Worm (Caenorhabditis elegans) whole organism, young adult: Measurements from ENCODE around the gene F43D2.7.

ENCODE experiments used
- D2030.7 ChIP-seq: fragments of 200-800 bp; sonication (Bioruptor generic); IDR thresholded peaks from 2 replicates; pipeline ENCODE4 v1.3.6; 2022; ENCODE audit warnings: missing genetic modification reagents, missing genetic modification characterization, missing compliant biosample characterization
- F22D6.2 ChIP-seq: sonication (generic microtip); optimal IDR thresholded peaks from 2 replicates; lab custom pipeline; 2016; ENCODE audit warnings: mild to moderate bottlenecking, missing genetic modification characterization, missing compliant biosample characterization
- F23B12.7 ChIP-seq: sonication (generic microtip); optimal IDR thresholded peaks from 2 replicates; lab custom pipeline; 2017; ENCODE audit warnings: missing genetic modification characterization, mild to moderate bottlenecking, missing compliant biosample characterization, antibody characterized with exemption, moderate library complexity; ENCODE audit not compliant: insufficient read depth
- F33H1.4 ChIP-seq: fragments of 200-800 bp; sonication (Bioruptor generic); IDR thresholded peaks from 2 replicates; pipeline ENCODE4 v1.3.6; 2022; ENCODE audit warnings: missing genetic modification reagents, missing genetic modification characterization, missing compliant biosample characterization
- F55B11.4 ChIP-seq: sonication (generic microtip); optimal IDR thresholded peaks from 2 replicates; lab custom pipeline; 2016; ENCODE audit warnings: missing compliant biosample characterization, missing genetic modification characterization, borderline replicate concordance; ENCODE audit not compliant: insufficient read depth
- aptf-2 ChIP-seq: fragments of 200-800 bp; sonication (Bioruptor generic); conservative IDR thresholded peaks from 2 replicates; pipeline ENCODE4 v1.3.6; 2022; ENCODE audit warnings: missing genetic modification reagents, missing genetic modification characterization, missing compliant biosample characterization
- atf-7 ChIP-seq: sonication (generic microtip); optimal IDR thresholded peaks from 2 replicates; lab custom pipeline; 2017; ENCODE audit warnings: mild to moderate bottlenecking, missing genetic modification characterization, missing compliant biosample characterization
- attf-3 ChIP-seq: fragments of 200-800 bp; sonication (Bioruptor generic); conservative IDR thresholded peaks from 2 replicates; pipeline ENCODE4 v1.3.6; 2022; ENCODE audit warnings: missing genetic modification reagents, missing genetic modification characterization, missing compliant biosample characterization
- cebp-1 ChIP-seq, 2 experiments: fragments of 200-800 bp in 1 of 2; sonication (Bioruptor generic) in 1 of 2; sonication (generic microtip) in 1 of 2; IDR thresholded peaks in 1 of 2; optimal IDR thresholded peaks in 1 of 2; 2 replicates each; pipeline versions ENCODE4 v1.3.6 to Lab custom; 2017 to 2022; ENCODE audit warnings: missing compliant biosample characterization in 2 of 2, missing genetic modification characterization in 2 of 2, mild to moderate bottlenecking in 1 of 2, missing genetic modification reagents in 1 of 2, moderate library complexity in 1 of 2
- ceh-100 ChIP-seq: fragments of 200-800 bp; sonication (Bioruptor generic); IDR thresholded peaks from 2 replicates; pipeline ENCODE4 v1.3.6; 2022; ENCODE audit warnings: missing genetic modification reagents, missing genetic modification characterization, missing compliant biosample characterization
- ceh-40 ChIP-seq: fragments of 200-800 bp; sonication (Bioruptor generic); IDR thresholded peaks from 2 replicates; pipeline ENCODE4 v1.3.6; 2022; ENCODE audit warnings: missing genetic modification characterization, missing compliant biosample characterization
- die-1 ChIP-seq: sonication (generic microtip); optimal IDR thresholded peaks from 2 replicates; lab custom pipeline; 2016; ENCODE audit warnings: missing genotype, mild to moderate bottlenecking, missing genetic modification characterization, missing compliant biosample characterization
- efl-1 ChIP-seq: fragments of 150-350 bp; optimal IDR thresholded peaks from 2 replicates; lab custom pipeline; 2014; ENCODE audit warnings: missing biosample characterization, missing genetic modification reagents, missing genetic modification characterization
- gei-17 ChIP-seq: fragments of 200-800 bp; sonication (Bioruptor generic); optimal IDR thresholded peaks from 2 replicates; lab custom pipeline; 2018; ENCODE audit warnings: mild to moderate bottlenecking, missing genetic modification characterization, missing compliant biosample characterization
- him-1 ChIP-seq: sonication (generic microtip); optimal IDR thresholded peaks from 2 replicates; lab custom pipeline; 2016; ENCODE audit warnings: missing genotype, missing genetic modification reagents, missing genetic modification characterization, missing compliant biosample characterization
- hlh-12 ChIP-seq: sonication (generic microtip); optimal IDR thresholded peaks from 2 replicates; lab custom pipeline; 2016; ENCODE audit warnings: missing genetic modification characterization, missing compliant biosample characterization
- hlh-26 ChIP-seq: fragments of 200-800 bp; sonication (Bioruptor generic); conservative IDR thresholded peaks from 2 replicates; pipeline ENCODE4 v1.3.6; 2022; ENCODE audit warnings: missing genetic modification reagents, missing genetic modification characterization, missing compliant biosample characterization
- let-526 ChIP-seq: fragments of 200-800 bp; sonication (Bioruptor generic); IDR thresholded peaks from 2 replicates; pipeline ENCODE4 v1.3.6; 2022; ENCODE audit warnings: missing genetic modification reagents, missing genetic modification characterization, missing compliant biosample characterization
- lin-35 ChIP-seq, 3 experiments: fragments of 150-350 bp in 2 of 3; sonication (generic microtip) in 1 of 3; optimal IDR thresholded peaks; 2 replicates each; lab custom pipeline; 2014 to 2018; ENCODE audit warnings: missing biosample characterization in 3 of 3, missing genetic modification characterization in 3 of 3, missing genetic modification reagents in 3 of 3
- lsy-27 ChIP-seq: sonication (generic microtip); optimal IDR thresholded peaks from 2 replicates; lab custom pipeline; 2017; ENCODE audit warnings: missing genetic modification characterization, mild to moderate bottlenecking, missing compliant biosample characterization, antibody characterized with exemption, missing genotype, borderline replicate concordance; ENCODE audit not compliant: insufficient read depth
- madf-10 ChIP-seq: sonication (generic microtip); optimal IDR thresholded peaks from 2 replicates; lab custom pipeline; 2016; ENCODE audit warnings: mild to moderate bottlenecking, missing genetic modification characterization, missing compliant biosample characterization
- madf-3 ChIP-seq: fragments of 200-800 bp; sonication (Bioruptor generic); IDR thresholded peaks from 2 replicates; pipeline ENCODE4 v1.3.6; 2022; ENCODE audit warnings: missing genetic modification reagents, missing genetic modification characterization, missing compliant biosample characterization
- madf-6 ChIP-seq: fragments of 200-800 bp; sonication (Bioruptor generic); IDR thresholded peaks from 2 replicates; pipeline ENCODE4 v1.3.6; 2022; ENCODE audit warnings: missing genetic modification reagents, missing genetic modification characterization, missing compliant biosample characterization
- mes-4 ChIP-seq: sonication (generic microtip); optimal IDR thresholded peaks from 2 replicates; lab custom pipeline; 2016; ENCODE audit warnings: missing genotype, missing genetic modification characterization, missing compliant biosample characterization
- nfya-1 ChIP-seq: sonication (generic microtip); optimal IDR thresholded peaks from 2 replicates; lab custom pipeline; 2017; ENCODE audit warnings: antibody characterized with exemption, missing compliant biosample characterization, missing genetic modification characterization, borderline replicate concordance; ENCODE audit not compliant: insufficient read depth
- nfyb-1 ChIP-seq: fragments of 200-800 bp; sonication (Bioruptor generic); IDR thresholded peaks from 2 replicates; pipeline ENCODE4 v1.3.6; 2022; ENCODE audit warnings: missing genetic modification reagents, missing genetic modification characterization, missing compliant biosample characterization
- nhr-80 ChIP-seq: sonication (generic microtip); optimal IDR thresholded peaks from 2 replicates; lab custom pipeline; 2016; ENCODE audit warnings: missing genetic modification characterization, missing compliant biosample characterization
- rec-8 ChIP-seq, 2 experiments: sonication (generic microtip); optimal IDR thresholded peaks; 2 replicates each; lab custom pipeline; 2016; ENCODE audit warnings: mild to moderate bottlenecking in 2 of 2, missing genetic modification characterization in 2 of 2, missing genetic modification reagents in 2 of 2, missing genotype in 2 of 2, missing biosample characterization in 1 of 2, missing compliant biosample characterization in 1 of 2, moderate library complexity in 1 of 2
- rpc-1 ChIP-seq, 2 experiments: fragments of 150-350 bp in 1 of 2; sonication (generic microtip) in 1 of 2; optimal IDR thresholded peaks; 2 replicates each; lab custom pipeline; 2014 to 2018; ENCODE audit warnings: missing biosample characterization in 1 of 2, missing genetic modification characterization in 1 of 2, missing genetic modification reagents in 1 of 2, missing genotype in 1 of 2
- snpc-1.1 ChIP-seq: sonication (generic microtip); optimal IDR thresholded peaks from 2 replicates; lab custom pipeline; 2017; ENCODE audit warnings: missing genetic modification characterization, mild to moderate bottlenecking, missing compliant biosample characterization, antibody characterized with exemption, moderate library complexity, missing genotype, missing genetic modification reagents; ENCODE audit not compliant: insufficient read depth
- snpc-1.3 ChIP-seq: sonication (generic microtip); optimal IDR thresholded peaks from 2 replicates; lab custom pipeline; 2017; ENCODE audit warnings: missing genetic modification characterization, mild to moderate bottlenecking, missing compliant biosample characterization, antibody characterized with exemption, moderate library complexity, missing genotype, missing genetic modification reagents; ENCODE audit not compliant: insufficient read depth
- tbp1 ChIP-seq: fragments of 200-800 bp; sonication (Bioruptor generic); optimal IDR thresholded peaks from 2 replicates; lab custom pipeline; 2018; ENCODE audit warnings: mild to moderate bottlenecking, missing genetic modification characterization, missing compliant biosample characterization
- tbx-9 ChIP-seq: sonication (generic microtip); optimal IDR thresholded peaks from 2 replicates; lab custom pipeline; 2016; ENCODE audit warnings: borderline replicate concordance, missing genetic modification characterization, inconsistent platforms, missing compliant biosample characterization
- xnd-1 ChIP-seq: sonication (generic microtip); optimal IDR thresholded peaks from 2 replicates; lab custom pipeline; 2016; ENCODE audit warnings: missing genotype, missing genetic modification reagents, missing genetic modification characterization, missing compliant biosample characterization
- zfh-2 ChIP-seq: fragments of 200-800 bp; sonication (Bioruptor generic); conservative IDR thresholded peaks from 2 replicates; pipeline ENCODE4 v1.3.6; 2022; ENCODE audit warnings: missing genetic modification reagents, missing genetic modification characterization, missing compliant biosample characterization
- zim-3 ChIP-seq: sonication (generic microtip); optimal IDR thresholded peaks from 2 replicates; lab custom pipeline; 2017; ENCODE audit warnings: mild to moderate bottlenecking, missing genetic modification characterization, moderate library complexity, missing compliant biosample characterization
- ztf-28 ChIP-seq: fragments of 200-800 bp; sonication (Bioruptor generic); IDR thresholded peaks from 2 replicates; pipeline ENCODE4 v1.3.6; 2022; ENCODE audit warnings: missing genetic modification reagents, missing genetic modification characterization, missing compliant biosample characterization
- ztf-3 ChIP-seq: fragments of 200-800 bp; sonication (Bioruptor generic); optimal IDR thresholded peaks from 2 replicates; lab custom pipeline; 2018; ENCODE audit warnings: mild to moderate bottlenecking, missing genetic modification characterization, missing compliant biosample characterization

Gene F43D2.7

ce11 chrV:14620835-14621234, 19.1 kb downstream of the F43D2.7 start, which contains the start of gene hot-1 (continued):
- TF ChIP-seq rpc-1 (optimal IDR thresholded peaks at IDR 0.05; lab: Kevin White, UChicago) (no peak), rpc-1 (tag; optimal IDR thresholded peaks at IDR 0.05; lab: Kevin White, UChicago) (no peak), D2030.7 (GFP tag; lab: Robert Waterston, UW) (no peak), cebp-1 (GFP tag; IDR thresholded peaks at IDR 0.05; lab: Robert Waterston, UW) (no peak), cebp-1 (tag; optimal IDR thresholded peaks at IDR 0.05; lab: Kevin White, UChicago) (no peak)

DNA sequence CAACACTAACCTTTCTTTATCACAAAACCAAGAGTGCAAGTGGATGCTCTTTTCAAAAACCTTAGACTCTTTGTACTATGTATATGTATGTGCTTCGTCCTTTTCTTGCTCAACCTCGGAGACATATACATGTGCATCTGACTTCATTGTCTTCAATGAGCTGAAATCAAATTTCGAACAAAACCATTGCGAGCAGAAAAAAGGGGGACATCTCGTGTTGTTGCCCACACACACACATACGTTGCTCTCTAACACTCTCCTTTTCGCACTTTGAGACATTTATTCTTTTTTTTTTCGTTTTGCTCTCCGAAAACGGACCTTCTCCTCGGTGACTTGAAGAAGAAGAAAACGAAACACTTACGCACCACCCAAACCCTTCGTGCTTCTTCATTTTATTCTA, 19.7 kb downstream of the F43D2.7 start:
- TF ChIP-seq nfyb-1 (GFP tag; lab: Robert Waterston, UW) (no peak), F22D6.2 (tag; lab: Kevin White, UChicago) (no peak), aptf-2 (GFP tag; lab: Robert Waterston, UW) (no peak), lsy-27 (no peak), lin-35 (GFP tag; optimal IDR thresholded peaks at IDR 0.05; lab: Kevin White, UChicago) (no peak), F23B12.7 (tag; lab: Kevin White, UChicago) (no peak), ceh-100 (GFP tag; lab: Robert Waterston, UW) (no peak), xnd-1 (no peak), gei-17 (no peak), zim-3 (tag; lab: Kevin White, UChicago) (no peak), ztf-3 (no peak), F33H1.4 (no peak), let-526 (GFP tag; lab: Robert Waterston, UW) (no peak)

DNA sequence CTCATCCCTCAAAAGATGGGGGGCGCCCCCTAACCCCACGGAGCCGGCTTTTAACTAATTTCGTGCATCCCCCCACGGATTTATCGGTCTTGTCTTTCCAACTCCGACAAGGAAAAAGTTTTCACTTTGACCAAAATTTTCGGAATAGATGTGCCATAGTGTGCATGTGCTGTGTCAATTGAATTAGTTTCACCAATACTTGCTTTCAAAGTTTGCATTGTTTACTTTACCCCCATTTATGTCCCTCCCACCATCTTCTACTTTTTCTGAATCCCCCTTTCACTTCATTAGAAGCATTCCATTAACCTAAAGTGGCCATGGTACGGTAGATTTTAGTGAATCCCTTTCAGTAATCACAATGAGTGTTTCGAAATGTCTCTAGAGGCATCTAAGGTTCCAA, 22.3 kb downstream of the F43D2.7 start:
- TF ChIP-seq hlh-26: no peak
- 0 out of 2 replicates have a peak, but pooled peaks have one; percentile 13 for TF ChIP-seq ztf-28 (GFP tag; lab: Robert Waterston, UW)
- no peak for TF ChIP-seq F23B12.7 (tag; lab: Kevin White, UChicago)
- TF ChIP-seq nfya-1 (tag; lab: Kevin White, UChicago): no peak
- TF ChIP-seq madf-10 (tag; lab: Kevin White, UChicago): no peak
- no peak for TF ChIP-seq cebp-1 (GFP tag; IDR thresholded peaks at IDR 0.05; lab: Robert Waterston, UW)
- no peak for TF ChIP-seq cebp-1 (tag; optimal IDR thresholded peaks at IDR 0.05; lab: Kevin White, UChicago)
- no peak for TF ChIP-seq ztf-3
- no peak for TF ChIP-seq nhr-80 (tag; lab: Kevin White, UChicago)
- TF ChIP-seq tbx-9: no peak
- TF ChIP-seq madf-3 (GFP tag; lab: Robert Waterston, UW): 0 out of 2 replicates have a peak, but pooled peaks have one; percentile 32
- no peak for TF ChIP-seq snpc-1.3 (tag; lab: Kevin White, UChicago)
- no peak for TF ChIP-seq hlh-12 (tag; lab: Kevin White, UChicago)
- TF ChIP-seq snpc-1.1 (tag; lab: Kevin White, UChicago): no peak

ce11 chrV:14615671-14616070, 24.3 kb downstream of the F43D2.7 start:
- no peak for TF ChIP-seq ceh-40 (GFP tag; lab: Robert Waterston, UW)
- no peak for TF ChIP-seq mes-4 (tag; lab: Kevin White, UChicago)
- TF ChIP-seq F22D6.2 (tag; lab: Kevin White, UChicago): no peak
- TF ChIP-seq tbp1 (GFP tag; lab: Kevin White, UChicago): no peak
- TF ChIP-seq F55B11.4 (tag; lab: Kevin White, UChicago): no peak
- TF ChIP-seq die-1 (tag; lab: Kevin White, UChicago): no peak
- no peak for TF ChIP-seq zfh-2 (GFP tag; lab: Robert Waterston, UW)
- no peak for TF ChIP-seq rec-8 (tag; optimal IDR thresholded peaks at IDR 0.05; lab: Kevin White, UChicago)
- no peak for TF ChIP-seq let-526 (GFP tag; lab: Robert Waterston, UW)
- no peak for TF ChIP-seq attf-3 (GFP tag; lab: Robert Waterston, UW)
- no peak for TF ChIP-seq ztf-28 (GFP tag; lab: Robert Waterston, UW)
- no peak for TF ChIP-seq him-1 (tag; lab: Kevin White, UChicago)
- TF ChIP-seq efl-1 (GFP tag; lab: Kevin White, UChicago): peak; percentile 53
- peak; percentile 52; the same call in 1 of the 2 replicates for TF ChIP-seq madf-6 (GFP tag; lab: Robert Waterston, UW)
- TF ChIP-seq atf-7: no peak
